Fruit fly (Drosophila melanogaster) whole organism, embryonic: ENCODE data around the gene CG6830.
A peak's percentile ranks its signal among the peaks of the same experiment; 100 is the strongest.

Source experiments
- Bgb ChIP-seq: fragments of 200-800 bp; sonication (Bioruptor generic); IDR thresholded peaks from 2 replicates; pipeline ENCODE4 v1.3.6; 2022; ENCODE audit warnings: missing biosample characterization, missing genetic modification characterization; ENCODE audit not compliant: partially characterized antibody
- CG10431 ChIP-seq: fragments of 200-800 bp; sonication (Bioruptor generic); optimal IDR thresholded peaks from 3 replicates; lab custom pipeline; 2018; ENCODE audit warnings: missing biosample characterization, mild to moderate bottlenecking, missing genetic modification characterization
- CG10462 ChIP-seq: fragments of 200-800 bp; sonication (Bioruptor generic); optimal IDR thresholded peaks from 2 replicates; lab custom pipeline; 2016; ENCODE audit warnings: missing biosample characterization, missing genetic modification characterization
- CG10565 ChIP-seq: fragments of 200-800 bp; sonication (Bioruptor generic); optimal IDR thresholded peaks from 3 replicates; lab custom pipeline; 2016; ENCODE audit warnings: missing biosample characterization, mild to moderate bottlenecking, missing genetic modification characterization
- CG10654 ChIP-seq: fragments of 200-800 bp; sonication (Bioruptor generic); optimal IDR thresholded peaks from 2 replicates; lab custom pipeline; 2016; ENCODE audit warnings: missing biosample characterization, missing genetic modification characterization
- CG11504 ChIP-seq: fragments of 200-800 bp; sonication (Bioruptor generic); optimal IDR thresholded peaks from 3 replicates; lab custom pipeline; 2019; ENCODE audit warnings: missing biosample characterization, mild to moderate bottlenecking, missing genetic modification characterization, moderate library complexity
- CG15601 ChIP-seq: fragments of 200-800 bp; sonication (Bioruptor generic); optimal IDR thresholded peaks from 3 replicates; lab custom pipeline; 2019; ENCODE audit warnings: missing biosample characterization, mild to moderate bottlenecking, missing genetic modification characterization, moderate library complexity
- CG1602 ChIP-seq: fragments of 200-800 bp; sonication (Bioruptor generic); optimal IDR thresholded peaks from 3 replicates; lab custom pipeline; 2016; ENCODE audit warnings: missing biosample characterization, missing genetic modification characterization
- CG17568 ChIP-seq: fragments of 200-800 bp; sonication (Bioruptor generic); optimal IDR thresholded peaks from 2 replicates; lab custom pipeline; 2018; ENCODE audit warnings: missing biosample characterization, mild to moderate bottlenecking, missing genetic modification characterization, moderate library complexity
- CG1792 ChIP-seq: fragments of 200-800 bp; sonication (Bioruptor generic); optimal IDR thresholded peaks from 2 replicates; lab custom pipeline; 2016; ENCODE audit warnings: missing biosample characterization, missing genetic modification characterization
- CG3065 ChIP-seq: fragments of 200-800 bp; sonication (Bioruptor generic); optimal IDR thresholded peaks from 2 replicates; lab custom pipeline; 2016; ENCODE audit warnings: missing biosample characterization, missing genetic modification characterization
- CG32772 ChIP-seq: fragments of 200-800 bp; sonication (Bioruptor generic); IDR thresholded peaks from 2 replicates; pipeline ENCODE4 v1.3.6; 2022; ENCODE audit warnings: missing biosample characterization, missing genetic modification characterization
- CG3407 ChIP-seq: fragments of 200-800 bp; sonication (Bioruptor generic); optimal IDR thresholded peaks from 2 replicates; lab custom pipeline; 2018; ENCODE audit warnings: missing biosample characterization, mild to moderate bottlenecking, missing genetic modification characterization
- CG42726 ChIP-seq: fragments of 200-800 bp; sonication (Bioruptor generic); IDR thresholded peaks from 2 replicates; pipeline ENCODE4 v1.3.6; 2022; ENCODE audit warnings: missing biosample characterization, missing genetic modification characterization; ENCODE audit not compliant: partially characterized antibody
- CG43689 ChIP-seq: fragments of 200-800 bp; sonication (Bioruptor generic); IDR thresholded peaks from 2 replicates; pipeline ENCODE4 v1.3.6; 2022; ENCODE audit warnings: missing biosample characterization, missing genetic modification characterization
- CG5953 ChIP-seq: fragments of 200-800 bp; sonication (Bioruptor generic); IDR thresholded peaks from 2 replicates; pipeline ENCODE4 v1.3.6; 2022; ENCODE audit warnings: missing biosample characterization, missing genetic modification characterization
- CG6254 ChIP-seq: fragments of 200-800 bp; sonication (Bioruptor generic); optimal IDR thresholded peaks from 3 replicates; lab custom pipeline; 2017; ENCODE audit warnings: mild to moderate bottlenecking, missing biosample characterization, missing genetic modification reagents, missing genetic modification characterization
- CG7372 ChIP-seq: fragments of 200-800 bp; sonication (Bioruptor generic); IDR thresholded peaks from 2 replicates; pipeline ENCODE4 v1.3.6; 2022; ENCODE audit warnings: missing biosample characterization, missing genetic modification characterization
- CG7556 ChIP-seq: fragments of 200-800 bp; sonication (Bioruptor generic); optimal IDR thresholded peaks from 2 replicates; lab custom pipeline; 2017; ENCODE audit warnings: missing biosample characterization, mild to moderate bottlenecking, missing genetic modification characterization
- CG8281 ChIP-seq: fragments of 200-800 bp; sonication (Bioruptor generic); optimal IDR thresholded peaks from 2 replicates; lab custom pipeline; 2018; ENCODE audit warnings: missing biosample characterization, mild to moderate bottlenecking, missing genetic modification characterization, moderate library complexity
- CkIIα-i1 ChIP-seq: fragments of 200-800 bp; sonication (Bioruptor generic); IDR thresholded peaks from 2 replicates; pipeline ENCODE4 v1.3.6; 2022; ENCODE audit warnings: missing biosample characterization, missing genetic modification characterization
- Dref ChIP-seq: fragments of 200-800 bp; sonication (Bioruptor generic); IDR thresholded peaks from 2 replicates; pipeline ENCODE4 v1.3.6; 2022; ENCODE audit warnings: missing biosample characterization, missing genetic modification characterization
- Drgx ChIP-seq: fragments of 200-800 bp; sonication (Bioruptor generic); IDR thresholded peaks from 2 replicates; pipeline ENCODE4 v1.3.6; 2022; ENCODE audit warnings: missing biosample characterization, missing genetic modification characterization
- H15 ChIP-seq: fragments of 200-800 bp; sonication (Bioruptor generic); IDR thresholded peaks from 3 replicates; pipeline ENCODE4 v1.3.6; 2022; ENCODE audit warnings: missing biosample characterization, missing genetic modification characterization
- H2.0 ChIP-seq: fragments of 200-800 bp; sonication (Bioruptor generic); IDR thresholded peaks from 2 replicates; pipeline ENCODE4 v1.3.6; 2022; ENCODE audit warnings: missing biosample characterization, missing genetic modification characterization
- Hmx ChIP-seq: fragments of 200-800 bp; sonication (Bioruptor generic); optimal IDR thresholded peaks from 2 replicates; lab custom pipeline; 2016; ENCODE audit warnings: missing biosample characterization, missing genetic modification characterization
- Hr78 ChIP-seq, 2 experiments: fragments of 200-800 bp in 1 of 2; fragments of >200 bp in 1 of 2; sonication (Bioruptor generic) in 1 of 2; optimal IDR thresholded peaks; 2 replicates each; lab custom pipeline; 2017 to 2019; ENCODE audit warnings: missing biosample characterization in 2 of 2, missing genetic modification characterization in 2 of 2, mild to moderate bottlenecking in 1 of 2, moderate library complexity in 1 of 2
- Meics ChIP-seq: fragments of 200-800 bp; sonication (Bioruptor generic); optimal IDR thresholded peaks from 2 replicates; lab custom pipeline; 2017; ENCODE audit warnings: missing biosample characterization, mild to moderate bottlenecking, missing genetic modification characterization
- Ptx1 ChIP-seq: fragments of 200-800 bp; sonication (Bioruptor generic); IDR thresholded peaks from 2 replicates; pipeline ENCODE4 v1.3.6; 2022; ENCODE audit warnings: missing biosample characterization, missing genetic modification characterization
- Six4 ChIP-seq: fragments of 200-800 bp; sonication (Bioruptor generic); optimal IDR thresholded peaks from 2 replicates; lab custom pipeline; 2016; ENCODE audit warnings: missing biosample characterization, missing genetic modification characterization
- Tbp ChIP-seq: fragments of >200 bp; optimal IDR thresholded peaks from 2 replicates; lab custom pipeline; 2018; ENCODE audit warnings: missing biosample characterization, missing genetic modification characterization
- ab ChIP-seq: fragments of 200-800 bp; sonication (Bioruptor generic); optimal IDR thresholded peaks from 2 replicates; lab custom pipeline; 2016; ENCODE audit warnings: missing biosample characterization, missing genetic modification characterization
- amos ChIP-seq: fragments of 200-800 bp; sonication (Bioruptor generic); IDR thresholded peaks from 2 replicates; pipeline ENCODE4 v1.3.6; 2022; ENCODE audit warnings: missing biosample characterization, missing genetic modification characterization; ENCODE audit not compliant: partially characterized antibody
- az2 ChIP-seq: fragments of 200-800 bp; sonication (Bioruptor generic); optimal IDR thresholded peaks from 3 replicates; lab custom pipeline; 2016; ENCODE audit warnings: missing biosample characterization, missing genetic modification characterization
- br ChIP-seq: fragments of >200 bp; optimal IDR thresholded peaks from 2 replicates; lab custom pipeline; 2017
- crol ChIP-seq: fragments of 200-800 bp; sonication (Bioruptor generic); IDR thresholded peaks from 2 replicates; pipeline ENCODE4 v1.3.6; 2022; ENCODE audit warnings: missing biosample characterization, missing genetic modification characterization
- cwo ChIP-seq: fragments of 200-800 bp; sonication (Bioruptor generic); optimal IDR thresholded peaks from 3 replicates; lab custom pipeline; 2017; ENCODE audit warnings: missing biosample characterization, missing genetic modification characterization, mild to moderate bottlenecking, moderate library complexity, missing genetic modification reagents
- da ChIP-seq: fragments of 200-800 bp; sonication (Bioruptor generic); optimal IDR thresholded peaks from 2 replicates; lab custom pipeline; 2016; ENCODE audit warnings: missing biosample characterization, missing genetic modification characterization
- ems ChIP-seq: fragments of 200-800 bp; sonication (Bioruptor generic); optimal IDR thresholded peaks from 3 replicates; lab custom pipeline; 2016; ENCODE audit warnings: missing biosample characterization, missing genetic modification characterization
- eve ChIP-seq, 2 experiments: fragments of >200 bp; optimal IDR thresholded peaks; 2 replicates each; lab custom pipeline; 2017; ENCODE audit warnings: missing biosample characterization in 2 of 2, missing genetic modification characterization in 2 of 2
- fd64A ChIP-seq: fragments of 200-800 bp; sonication (Bioruptor generic); optimal IDR thresholded peaks from 3 replicates; lab custom pipeline; 2018; ENCODE audit warnings: missing biosample characterization, mild to moderate bottlenecking, missing genetic modification characterization
- insv ChIP-seq, 2 experiments: fragments of 200-800 bp; sonication (Bioruptor generic); optimal IDR thresholded peaks; 3 replicates each; lab custom pipeline; 2016 to 2018; ENCODE audit warnings: missing biosample characterization in 2 of 2, missing genetic modification characterization in 2 of 2
- jumu ChIP-seq: fragments of 200-800 bp; sonication (Bioruptor generic); optimal IDR thresholded peaks from 3 replicates; lab custom pipeline; 2016; ENCODE audit warnings: missing biosample characterization, missing genetic modification characterization
- kay ChIP-seq: fragments of 200-800 bp; sonication (Bioruptor generic); optimal IDR thresholded peaks from 2 replicates; lab custom pipeline; 2016; ENCODE audit warnings: missing biosample characterization, missing genetic modification characterization
- lab ChIP-seq: fragments of 200-800 bp; sonication (Bioruptor generic); optimal IDR thresholded peaks from 3 replicates; lab custom pipeline; 2017; ENCODE audit warnings: missing biosample characterization, missing genetic modification characterization, mild to moderate bottlenecking, moderate library complexity, missing genetic modification reagents
- maf-S ChIP-seq: fragments of 200-800 bp; sonication (Bioruptor generic); optimal IDR thresholded peaks from 2 replicates; lab custom pipeline; 2016; ENCODE audit warnings: missing biosample characterization, missing genetic modification characterization
- nerfin-1 ChIP-seq: fragments of 200-800 bp; sonication (Bioruptor generic); optimal IDR thresholded peaks from 3 replicates; lab custom pipeline; 2019; ENCODE audit warnings: missing biosample characterization, mild to moderate bottlenecking, missing genetic modification characterization, moderate library complexity
- onecut ChIP-seq: fragments of 200-800 bp; sonication (Bioruptor generic); IDR thresholded peaks from 2 replicates; pipeline ENCODE4 v1.3.6; 2022; ENCODE audit warnings: missing biosample characterization, missing genetic modification characterization
- row ChIP-seq: fragments of 200-800 bp; sonication (Bioruptor generic); IDR thresholded peaks from 3 replicates; pipeline ENCODE4 v1.3.6; 2022; ENCODE audit warnings: missing biosample characterization, missing genetic modification characterization
- tin ChIP-seq: fragments of 200-800 bp; sonication (Bioruptor generic); optimal IDR thresholded peaks from 3 replicates; lab custom pipeline; 2016; ENCODE audit warnings: missing biosample characterization, missing genetic modification characterization
- toy ChIP-seq: fragments of 200-800 bp; sonication (Bioruptor generic); IDR thresholded peaks from 2 replicates; pipeline ENCODE4 v1.3.6; 2022; ENCODE audit warnings: missing biosample characterization, missing genetic modification characterization
- wdn ChIP-seq: fragments of 200-800 bp; sonication (Bioruptor generic); IDR thresholded peaks from 2 replicates; pipeline ENCODE4 v1.3.6; 2022; ENCODE audit warnings: missing biosample characterization, missing genetic modification characterization

Gene CG6830

DNA sequence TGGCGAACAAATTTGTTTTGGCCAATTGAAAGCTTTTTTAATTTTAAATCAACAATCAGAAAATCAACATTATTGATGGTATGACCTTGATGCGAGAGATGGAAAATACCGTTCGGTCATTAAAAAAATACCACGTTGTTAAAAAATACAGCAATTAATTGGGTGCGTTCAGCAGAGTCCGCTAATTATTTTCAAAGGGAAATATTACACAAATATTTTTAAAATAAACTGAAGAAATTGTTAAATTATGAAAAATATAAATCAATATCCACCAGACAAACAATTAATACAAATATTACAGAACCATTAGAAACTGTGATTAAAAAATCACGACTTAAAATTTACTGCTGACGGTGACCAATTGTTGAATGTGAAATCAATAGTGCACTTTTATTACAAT lies 6.1 kb downstream of the CG6830 start, which contains the start of gene CG18476 (continued):
- TF ChIP-seq maf-S (GFP tag; lab: Kevin White, UChicago) (peak; percentile 59), CG5953 (GFP tag; lab: Robert Waterston, UW) (peak; percentile 69), Ptx1 (GFP tag; lab: Robert Waterston, UW) (peak; percentile 95), CkIIα-i1 (GFP tag; lab: Robert Waterston, UW) (no peak), Six4 (GFP tag; lab: Kevin White, UChicago) (peak; percentile 85), CG32772 (GFP tag; lab: Robert Waterston, UW) (peak; percentile 92), Bgb (no peak), Hr78 (GFP tag; optimal IDR thresholded peaks at IDR 0.05; lab: Kevin White, UChicago) (peak in 1 of 2 experiments; percentile 54), da (GFP tag; lab: Kevin White, UChicago) (no peak), CG1602 (GFP tag; lab: Kevin White, UChicago) (peak; percentile 85), H2.0 (GFP tag; lab: Robert Waterston, UW) (peak; percentile 94), CG6254 (peak; percentile 84), nerfin-1 (tag; lab: Kevin White, UChicago) (peak; percentile 90), Drgx (GFP tag; lab: Robert Waterston, UW) (peak; percentile 95), CG17568 (GFP tag; lab: Kevin White, UChicago) (no peak), CG10462 (peak; percentile 72), CG1792 (GFP tag; lab: Kevin White, UChicago) (peak; percentile 39), Dref (no peak), wdn (GFP tag; lab: Robert Waterston, UW) (peak; percentile 86), cwo (GFP tag; lab: Kevin White, UChicago) (peak; percentile 79), eve (GFP tag; optimal IDR thresholded peaks at IDR 0.05; lab: Kevin White, UChicago) (no peak), lab (GFP tag; lab: Kevin White, UChicago) (peak; percentile 93), az2 (GFP tag; lab: Kevin White, UChicago) (peak; percentile 90), Tbp (GFP tag; lab: Kevin White, UChicago) (no peak), toy (GFP tag; lab: Robert Waterston, UW) (peak; percentile 87), CG10431 (GFP tag; lab: Kevin White, UChicago) (no peak), CG10565 (GFP tag; lab: Kevin White, UChicago) (peak; percentile 28), amos (no peak), H15 (GFP tag; lab: Robert Waterston, UW) (peak; percentile 91), ems (GFP tag; lab: Kevin White, UChicago) (peak; percentile 74), row (GFP tag; lab: Robert Waterston, UW) (peak; percentile 96), CG15601 (tag; lab: Kevin White, UChicago) (peak; percentile 91), Hmx (GFP tag; lab: Kevin White, UChicago) (peak; percentile 81), onecut (GFP tag; lab: Robert Waterston, UW) (peak; percentile 87), fd64A (GFP tag; lab: Kevin White, UChicago) (no peak), CG11504 (tag; lab: Kevin White, UChicago) (peak; percentile 95), CG10654 (peak; percentile 91), CG8281 (tag; lab: Kevin White, UChicago) (peak; percentile 75), insv (GFP tag; optimal IDR thresholded peaks at IDR 0.05; lab: Kevin White, UChicago) (peak in 1 of 2 experiments; percentile 49), CG7556 (GFP tag; lab: Kevin White, UChicago) (peak; percentile 88), crol (no peak), CG3407 (peak; percentile 80), tin (peak; percentile 89), CG43689 (GFP tag; lab: Robert Waterston, UW) (peak; percentile 66; the same call in 1 of the 2 replicates), jumu (GFP tag; lab: Kevin White, UChicago) (peak; percentile 50), ab (no peak), br (no peak), kay (GFP tag; lab: Kevin White, UChicago) (peak; percentile 84), CG3065 (peak; percentile 59), Meics (GFP tag; lab: Kevin White, UChicago) (peak; percentile 90), CG42726 (GFP tag; lab: Robert Waterston, UW) (no peak), CG7372 (peak; percentile 95)
